Worm (Caenorhabditis elegans) whole organism, late embryonic: ENCODE data around the gene tag-52.

ENCODE experiments used
- K09A11.1 ChIP-seq: sonication (generic microtip); optimal IDR thresholded peaks from 2 replicates; lab custom pipeline; 2017; ENCODE audit warnings: antibody characterized with exemption, mild to moderate bottlenecking, missing genetic modification characterization, missing compliant biosample characterization; ENCODE audit not compliant: insufficient read depth
- T23F11.4 ChIP-seq: fragments of 200-800 bp; sonication (Bioruptor generic); optimal IDR thresholded peaks from 2 replicates; lab custom pipeline; 2018; ENCODE audit warnings: mild to moderate bottlenecking, missing genetic modification characterization, missing compliant biosample characterization
- ahr-1 ChIP-seq: sonication (generic microtip); optimal IDR thresholded peaks from 2 replicates; lab custom pipeline; 2016; ENCODE audit warnings: missing genetic modification characterization, missing compliant biosample characterization
- ama-1 ChIP-seq: fragments of 150-350 bp; optimal IDR thresholded peaks from 2 replicates; lab custom pipeline; 2014
- ceh-18 ChIP-seq: sonication (generic microtip); optimal IDR thresholded peaks from 2 replicates; lab custom pipeline; 2016; ENCODE audit warnings: missing genetic modification characterization, missing compliant biosample characterization
- ceh-19 ChIP-seq: fragments of 200-800 bp; sonication (Bioruptor generic); optimal IDR thresholded peaks from 2 replicates; lab custom pipeline; 2018; ENCODE audit warnings: mild to moderate bottlenecking, missing genetic modification characterization, missing compliant biosample characterization
- ceh-2 ChIP-seq: sonication (generic microtip); optimal IDR thresholded peaks from 2 replicates; lab custom pipeline; 2016; ENCODE audit warnings: missing genotype, missing genetic modification characterization, missing compliant biosample characterization
- ceh-22 ChIP-seq: sonication (generic microtip); optimal IDR thresholded peaks from 2 replicates; lab custom pipeline; 2017; ENCODE audit warnings: missing biosample characterization, missing genetic modification characterization
- ceh-24 ChIP-seq: sonication (generic microtip); optimal IDR thresholded peaks from 2 replicates; lab custom pipeline; 2016; ENCODE audit warnings: mild to moderate bottlenecking, missing genetic modification characterization, missing compliant biosample characterization
- ceh-31 ChIP-seq: sonication (generic microtip); optimal IDR thresholded peaks from 2 replicates; lab custom pipeline; 2016; ENCODE audit warnings: missing genetic modification characterization, missing compliant biosample characterization
- ceh-34 ChIP-seq: sonication (generic microtip); optimal IDR thresholded peaks from 2 replicates; lab custom pipeline; 2016; ENCODE audit warnings: mild to moderate bottlenecking, missing genetic modification characterization, missing compliant biosample characterization
- ceh-6 ChIP-seq: fragments of 200-800 bp; sonication (Bioruptor generic); optimal IDR thresholded peaks from 2 replicates; lab custom pipeline; 2018; ENCODE audit warnings: mild to moderate bottlenecking, missing genetic modification characterization, missing compliant biosample characterization
- ceh-9 ChIP-seq: sonication (generic microtip); optimal IDR thresholded peaks from 2 replicates; lab custom pipeline; 2016; ENCODE audit warnings: mild to moderate bottlenecking, missing genetic modification characterization, inconsistent platforms, missing compliant biosample characterization
- che-1 ChIP-seq: sonication (generic microtip); optimal IDR thresholded peaks from 2 replicates; lab custom pipeline; 2016; ENCODE audit warnings: mild to moderate bottlenecking, missing genetic modification characterization, missing compliant biosample characterization
- elt-4 ChIP-seq: sonication (generic microtip); optimal IDR thresholded peaks from 2 replicates; lab custom pipeline; 2016; ENCODE audit warnings: missing genetic modification characterization, missing compliant biosample characterization
- ets-4 ChIP-seq: sonication (generic microtip); optimal IDR thresholded peaks from 2 replicates; lab custom pipeline; 2016; ENCODE audit warnings: missing genetic modification characterization, missing compliant biosample characterization
- eyg-1 ChIP-seq: sonication (generic microtip); optimal IDR thresholded peaks from 2 replicates; lab custom pipeline; 2016; ENCODE audit warnings: missing genotype, missing genetic modification characterization, missing compliant biosample characterization
- fkh-10 ChIP-seq: fragments of 150-350 bp; optimal IDR thresholded peaks from 2 replicates; lab custom pipeline; 2014; ENCODE audit warnings: missing biosample characterization, missing genetic modification reagents, missing genetic modification characterization
- fkh-6 ChIP-seq: sonication (generic microtip); optimal IDR thresholded peaks from 2 replicates; lab custom pipeline; 2016; ENCODE audit warnings: missing genetic modification characterization, missing compliant biosample characterization
- hlh-15 ChIP-seq: sonication (generic microtip); optimal IDR thresholded peaks from 2 replicates; lab custom pipeline; 2016; ENCODE audit warnings: missing genetic modification characterization, missing compliant biosample characterization
- hlh-30 ChIP-seq: sonication (generic microtip); optimal IDR thresholded peaks from 2 replicates; lab custom pipeline; 2017; ENCODE audit warnings: antibody characterized with exemption, missing genetic modification characterization, missing compliant biosample characterization; ENCODE audit not compliant: insufficient read depth
- lim-6 ChIP-seq: sonication (generic microtip); optimal IDR thresholded peaks from 2 replicates; lab custom pipeline; 2016; ENCODE audit warnings: missing genetic modification characterization, missing compliant biosample characterization
- madf-2 ChIP-seq: sonication (generic microtip); optimal IDR thresholded peaks from 2 replicates; lab custom pipeline; 2017; ENCODE audit warnings: missing genetic modification characterization, missing compliant biosample characterization
- mec-3 ChIP-seq: sonication (generic microtip); optimal IDR thresholded peaks from 2 replicates; lab custom pipeline; 2016; ENCODE audit warnings: borderline replicate concordance, missing genetic modification characterization, missing compliant biosample characterization
- nfya-1 ChIP-seq: sonication (generic microtip); optimal IDR thresholded peaks from 2 replicates; lab custom pipeline; 2017; ENCODE audit warnings: missing genetic modification characterization, mild to moderate bottlenecking, missing compliant biosample characterization, antibody characterized with exemption, moderate library complexity
- npax-4 ChIP-seq: sonication (generic microtip); optimal IDR thresholded peaks from 2 replicates; lab custom pipeline; 2016; ENCODE audit warnings: missing genetic modification characterization, missing compliant biosample characterization
- pat-9 ChIP-seq: fragments of 200-800 bp; sonication (Bioruptor generic); optimal IDR thresholded peaks from 2 replicates; lab custom pipeline; 2018; ENCODE audit warnings: mild to moderate bottlenecking, missing genetic modification characterization, moderate library complexity, missing compliant biosample characterization
- pax-1 ChIP-seq: fragments of 150-350 bp; optimal IDR thresholded peaks from 2 replicates; lab custom pipeline; 2014; ENCODE audit warnings: missing biosample characterization, missing genetic modification characterization
- pha-2 ChIP-seq: sonication (generic microtip); optimal IDR thresholded peaks from 2 replicates; lab custom pipeline; 2017; ENCODE audit warnings: mild to moderate bottlenecking, missing genetic modification characterization, missing compliant biosample characterization
- pqm-1 ChIP-seq: sonication (generic microtip); optimal IDR thresholded peaks from 2 replicates; lab custom pipeline; 2016; ENCODE audit warnings: missing genetic modification characterization, missing compliant biosample characterization
- rnt-1 ChIP-seq: sonication (generic microtip); optimal IDR thresholded peaks from 2 replicates; lab custom pipeline; 2016; ENCODE audit warnings: missing genetic modification characterization, missing compliant biosample characterization
- sdc-2 ChIP-seq: sonication (generic microtip); optimal IDR thresholded peaks from 2 replicates; lab custom pipeline; 2016; ENCODE audit warnings: missing genotype, missing genetic modification characterization, missing compliant biosample characterization
- tbx-2 ChIP-seq: sonication (generic microtip); optimal IDR thresholded peaks from 2 replicates; lab custom pipeline; 2016; ENCODE audit warnings: missing genetic modification characterization, missing compliant biosample characterization
- tbx-7 ChIP-seq: sonication (generic microtip); optimal IDR thresholded peaks from 2 replicates; lab custom pipeline; 2016; ENCODE audit warnings: missing genotype, missing genetic modification characterization, missing compliant biosample characterization
- ttx-3 ChIP-seq: sonication (generic microtip); optimal IDR thresholded peaks from 2 replicates; lab custom pipeline; 2016; ENCODE audit warnings: missing genetic modification reagents, missing genetic modification characterization, missing compliant biosample characterization
- unc-55 ChIP-seq: sonication (generic microtip); optimal IDR thresholded peaks from 2 replicates; lab custom pipeline; 2017; ENCODE audit warnings: missing biosample characterization, missing genetic modification reagents, missing genetic modification characterization

Gene tag-52

DNA sequence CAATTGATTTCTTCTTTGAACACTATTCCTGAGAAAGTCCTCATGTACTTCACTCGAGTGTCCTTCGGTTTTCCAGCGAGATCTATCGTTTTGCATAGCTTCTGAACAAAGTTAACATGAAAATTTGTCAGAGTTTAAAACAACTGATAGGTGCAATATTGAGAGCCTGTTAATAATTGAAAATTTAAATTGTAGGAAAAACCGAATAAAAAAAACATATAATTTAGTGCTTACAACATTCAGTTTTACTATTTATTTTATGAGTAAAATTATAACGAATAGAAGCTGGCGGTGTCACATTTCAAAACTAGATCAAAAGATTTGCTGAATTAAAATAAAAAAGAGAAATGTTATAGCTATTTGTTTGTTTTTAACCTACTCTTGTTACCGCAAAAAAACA lies 14.8 kb upstream of the tag-52 start, which contains the start of gene C02F12.8:
Gene C02F12.8, minus strand, starts transcription at position 101 of the 400 bp plus-strand sequence.
- TF ChIP-seq ttx-3 (tag; lab: Kevin White, UChicago) (no peak), hlh-30 (tag; lab: Kevin White, UChicago) (no peak), elt-4 (tag; lab: Kevin White, UChicago) (no peak), ceh-34 (tag; lab: Kevin White, UChicago) (no peak), tbx-7 (tag; lab: Kevin White, UChicago) (no peak), npax-4 (no peak), madf-2 (tag; lab: Kevin White, UChicago) (no peak), ahr-1 (tag; lab: Kevin White, UChicago) (no peak), pat-9 (tag; lab: Kevin White, UChicago) (no peak), ets-4 (tag; lab: Kevin White, UChicago) (no peak)
- TF ChIP-seq, all 69 proteins: peak for 0

DNA sequence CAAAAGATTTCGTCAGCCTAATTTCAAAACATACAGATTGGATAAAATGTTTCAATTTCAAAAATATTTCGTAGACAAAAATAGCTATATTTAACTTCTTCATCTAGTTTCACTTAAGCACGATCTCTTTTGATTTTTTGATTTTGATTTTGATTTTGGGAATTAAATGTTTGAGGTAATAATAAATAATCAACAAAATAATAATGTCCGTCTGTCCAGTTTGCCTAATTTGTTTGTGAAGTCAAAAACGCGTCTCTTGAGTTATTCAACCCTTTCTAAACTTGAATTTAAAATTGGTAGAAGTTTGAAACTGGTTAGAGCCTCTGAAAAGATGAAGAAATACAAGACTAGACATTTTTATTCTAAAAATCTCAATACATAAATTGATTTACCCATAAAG lies 11.4 kb upstream of the tag-52 start:
- no peak for TF ChIP-seq lim-6 (tag; lab: Kevin White, UChicago)
- TF ChIP-seq T23F11.4: no peak
- TF ChIP-seq mec-3: no peak
- TF ChIP-seq ama-1 (lab: Kevin White, UChicago): no peak
- TF ChIP-seq che-1 (tag; lab: Kevin White, UChicago): no peak
- TF ChIP-seq ceh-9 (tag; lab: Kevin White, UChicago): no peak
- no peak for TF ChIP-seq ttx-3 (tag; lab: Kevin White, UChicago)
- no peak for TF ChIP-seq pax-1 (tag; lab: Kevin White, UChicago)
- TF ChIP-seq ceh-19 (GFP tag; lab: Kevin White, UChicago): no peak
- no peak for TF ChIP-seq hlh-30 (tag; lab: Kevin White, UChicago)
- no peak for TF ChIP-seq tbx-7 (tag; lab: Kevin White, UChicago)
- TF ChIP-seq unc-55 (GFP tag; lab: Kevin White, UChicago): no peak
- TF ChIP-seq sdc-2 (tag; lab: Kevin White, UChicago): no peak
- TF ChIP-seq fkh-6 (tag; lab: Kevin White, UChicago): no peak
- no peak for TF ChIP-seq eyg-1 (tag; lab: Kevin White, UChicago)

- TF ChIP-seq ceh-22 (tag; lab: Kevin White, UChicago) (no peak), ceh-24 (no peak), fkh-6 (tag; lab: Kevin White, UChicago) (no peak), tbx-2 (tag; lab: Kevin White, UChicago) (no peak), fkh-10 (GFP tag; lab: Kevin White, UChicago) (no peak), ceh-31 (tag; lab: Kevin White, UChicago) (peak; percentile 23), K09A11.1 (tag; lab: Kevin White, UChicago) (no peak), che-1 (tag; lab: Kevin White, UChicago) (no peak), pha-2 (tag; lab: Kevin White, UChicago) (no peak), nfya-1 (tag; lab: Kevin White, UChicago) (peak; percentile 39), ceh-34 (tag; lab: Kevin White, UChicago) (peak; percentile 11), hlh-15 (tag; lab: Kevin White, UChicago) (no peak), ceh-2 (tag; lab: Kevin White, UChicago) (no peak), pat-9 (tag; lab: Kevin White, UChicago) (peak; percentile 4), ceh-6 (GFP tag; lab: Kevin White, UChicago) (no peak), ceh-18 (tag; lab: Kevin White, UChicago) (peak; percentile 77), unc-55 (GFP tag; lab: Kevin White, UChicago) (peak; percentile 84), pqm-1 (no peak), rnt-1 (tag; lab: Kevin White, UChicago) (peak; percentile 59)
These were observed 10.9 kb upstream of the tag-52 start, which contains the start of gene tag-278 for ce11 chrX:3689155-3689719. Gene tag-278, minus strand, starts transcription at chrX:3689205.
